Worm (Caenorhabditis elegans) whole organism, mixed stage, embryonic: ENCODE measurements around the gene F47B8.13.

ENCODE experiments used
- lin-13 ChIP-seq: fragments of 150-350 bp; optimal IDR thresholded peaks from 2 replicates; lab custom pipeline; 2014; ENCODE audit warnings: missing biosample characterization, missing genetic modification characterization
- lsy-2 ChIP-seq: fragments of 150-350 bp; optimal IDR thresholded peaks from 2 replicates; lab custom pipeline; 2014; ENCODE audit warnings: missing biosample characterization, missing genetic modification characterization
- unc-62 ChIP-seq: fragments of 150-350 bp; optimal IDR thresholded peaks from 2 replicates; lab custom pipeline; 2014; ENCODE audit warnings: missing biosample characterization, missing genetic modification reagents, missing genetic modification characterization

ce11 chrV:14285803-14286202, 33.7 kb downstream of the F47B8.13 start, which contains the start of gene F40G12.11:
- TF ChIP-seq unc-62 (GFP tag; lab: Kevin White, UChicago), result no peak
- no peak for TF ChIP-seq lin-13 (tag; lab: Kevin White, UChicago)
- no peak for TF ChIP-seq lsy-2 (tag; lab: Kevin White, UChicago)
